Worm (Caenorhabditis elegans) whole organism, L4 larva: ENCODE results near the gene F42C5.9.

ENCODE experiments used
- F10B5.3 ChIP-seq: sonication (generic microtip); optimal IDR thresholded peaks from 2 replicates; lab custom pipeline; 2016; ENCODE audit warnings: mild to moderate bottlenecking, missing genetic modification characterization, missing compliant biosample characterization
- F26F4.8 ChIP-seq: fragments of 200-800 bp; sonication (Bioruptor generic); conservative IDR thresholded peaks from 2 replicates; pipeline ENCODE4 v1.3.6; 2022; ENCODE audit warnings: missing genetic modification characterization, missing compliant biosample characterization
- F37D6.2 ChIP-seq: sonication (generic microtip); optimal IDR thresholded peaks from 2 replicates; lab custom pipeline; 2016; ENCODE audit warnings: mild to moderate bottlenecking, missing genetic modification characterization, missing compliant biosample characterization
- T20F7.1 ChIP-seq: fragments of 200-800 bp; sonication (Bioruptor generic); optimal IDR thresholded peaks from 2 replicates; lab custom pipeline; 2018; ENCODE audit warnings: mild to moderate bottlenecking, missing genetic modification characterization, missing compliant biosample characterization
- Y105C5A.15 ChIP-seq: fragments of 200-800 bp; sonication (Bioruptor generic); IDR thresholded peaks from 2 replicates; pipeline ENCODE4 v1.3.6; 2022; ENCODE audit warnings: missing genetic modification characterization, missing compliant biosample characterization
- Y48G9A.11 ChIP-seq: fragments of 200-800 bp; sonication (Bioruptor generic); IDR thresholded peaks from 2 replicates; pipeline ENCODE4 v1.3.6; 2022; ENCODE audit warnings: missing genetic modification reagents, missing genetic modification characterization, missing compliant biosample characterization
- Y75B8A.6 ChIP-seq: fragments of 200-800 bp; sonication (Bioruptor generic); IDR thresholded peaks from 2 replicates; pipeline ENCODE4 v1.3.6; 2022; ENCODE audit warnings: missing genetic modification reagents, missing genetic modification characterization, missing compliant biosample characterization
- ZK337.2 ChIP-seq: fragments of 200-800 bp; sonication (Bioruptor generic); IDR thresholded peaks from 2 replicates; pipeline ENCODE4 v1.3.6; 2022; ENCODE audit warnings: missing genetic modification reagents, missing genetic modification characterization, missing compliant biosample characterization
- aha-1 ChIP-seq: fragments of 150-350 bp; peaks from one replicate; lab custom pipeline; 2014; ENCODE audit warnings: missing biosample characterization, missing genetic modification characterization
- ama-1 ChIP-seq: fragments of 150-350 bp; optimal IDR thresholded peaks from 2 replicates; lab custom pipeline; 2014; ENCODE audit warnings: inconsistent platforms, mixed read lengths
- ceh-32 ChIP-seq: sonication (generic microtip); optimal IDR thresholded peaks from 2 replicates; lab custom pipeline; 2016; ENCODE audit warnings: mild to moderate bottlenecking, missing genetic modification characterization, missing compliant biosample characterization; ENCODE audit not compliant: poor library complexity
- ceh-44 ChIP-seq: fragments of 200-800 bp; sonication (Bioruptor generic); IDR thresholded peaks from 2 replicates; pipeline ENCODE4 v1.3.6; 2022; ENCODE audit warnings: missing genetic modification reagents, missing genetic modification characterization, missing compliant biosample characterization
- daf-16 ChIP-seq, 3 experiments: sonication (generic microtip); optimal IDR thresholded peaks; 2 replicates each; lab custom pipeline; 2016 to 2017; ENCODE audit warnings: missing genetic modification characterization in 3 of 3, missing genetic modification reagents in 3 of 3, mild to moderate bottlenecking in 2 of 3, missing compliant biosample characterization in 2 of 3, missing biosample characterization in 1 of 3, moderate library complexity in 1 of 3
- dmd-8 ChIP-seq: fragments of 200-800 bp; sonication (Bioruptor generic); IDR thresholded peaks from 2 replicates; pipeline ENCODE4 v1.3.6; 2022; ENCODE audit warnings: missing genetic modification characterization, missing compliant biosample characterization
- dmd-9 ChIP-seq: fragments of 200-800 bp; sonication (Bioruptor generic); IDR thresholded peaks from 2 replicates; pipeline ENCODE4 v1.3.6; 2022; ENCODE audit warnings: missing genetic modification reagents, missing genetic modification characterization, missing compliant biosample characterization
- egl-43 ChIP-seq: fragments of 200-800 bp; sonication (Bioruptor generic); IDR thresholded peaks from 2 replicates; pipeline ENCODE4 v1.3.6; 2022; ENCODE audit warnings: missing genetic modification reagents, missing genetic modification characterization, missing compliant biosample characterization
- fos-1 ChIP-seq: fragments of 150-350 bp; optimal IDR thresholded peaks from 2 replicates; lab custom pipeline; 2014; ENCODE audit warnings: missing biosample characterization, missing genetic modification characterization
- gei-8 ChIP-seq: fragments of 200-800 bp; sonication (Bioruptor generic); optimal IDR thresholded peaks from 2 replicates; lab custom pipeline; 2018; ENCODE audit warnings: mild to moderate bottlenecking, missing genetic modification characterization, missing compliant biosample characterization
- jun-1 ChIP-seq: fragments of 150-350 bp; optimal IDR thresholded peaks from 2 replicates; lab custom pipeline; 2014; ENCODE audit warnings: missing biosample characterization, missing genetic modification reagents, missing genetic modification characterization
- mdl-1 ChIP-seq, 2 experiments: fragments of 150-350 bp in 1 of 2; sonication (generic microtip) in 1 of 2; optimal IDR thresholded peaks; 2 replicates each; lab custom pipeline; 2014 to 2017; ENCODE audit warnings: missing biosample characterization in 2 of 2, missing genetic modification characterization in 2 of 2
- mep-1 ChIP-seq: fragments of 150-350 bp; sonication (generic microtip); optimal IDR thresholded peaks from 3 replicates; lab custom pipeline; 2014; ENCODE audit warnings: missing biosample characterization, missing genetic modification characterization
- mes-2 ChIP-seq: sonication (generic microtip); optimal IDR thresholded peaks from 2 replicates; lab custom pipeline; 2016; ENCODE audit warnings: missing genotype, mild to moderate bottlenecking, missing genetic modification characterization, missing compliant biosample characterization; ENCODE audit not compliant: poor library complexity, severe bottlenecking
- mxl-2 ChIP-seq: fragments of 200-800 bp; sonication (Bioruptor generic); conservative IDR thresholded peaks from 2 replicates; pipeline ENCODE4 v1.3.6; 2022; ENCODE audit warnings: missing genetic modification reagents, missing genetic modification characterization, missing compliant biosample characterization
- mxl-3 ChIP-seq: fragments of 200-800 bp; sonication (Bioruptor generic); optimal IDR thresholded peaks from 2 replicates; lab custom pipeline; 2018; ENCODE audit warnings: mild to moderate bottlenecking, missing genetic modification characterization, missing compliant biosample characterization
- nhr-25 ChIP-seq: sonication (generic microtip); optimal IDR thresholded peaks from 2 replicates; lab custom pipeline; 2017; ENCODE audit warnings: missing genetic modification characterization, mild to moderate bottlenecking, missing compliant biosample characterization, antibody characterized with exemption, moderate library complexity, borderline replicate concordance; ENCODE audit not compliant: insufficient read depth
- nhr-28 ChIP-seq: fragments of 150-350 bp; optimal IDR thresholded peaks from 2 replicates; lab custom pipeline; 2014; ENCODE audit warnings: missing biosample characterization, missing genetic modification characterization
- nhr-6 ChIP-seq: fragments of 150-350 bp; optimal IDR thresholded peaks from 2 replicates; lab custom pipeline; 2014; ENCODE audit warnings: missing biosample characterization, missing genetic modification characterization
- nhr-76 ChIP-seq: fragments of 150-350 bp; optimal IDR thresholded peaks from 2 replicates; lab custom pipeline; 2014; ENCODE audit warnings: missing biosample characterization, missing genetic modification characterization
- nhr-77 ChIP-seq: fragments of 150-350 bp; optimal IDR thresholded peaks from 2 replicates; lab custom pipeline; 2014; ENCODE audit warnings: missing biosample characterization, missing genetic modification characterization
- saeg-2 ChIP-seq: fragments of 200-800 bp; sonication (Bioruptor generic); IDR thresholded peaks from 2 replicates; pipeline ENCODE4 v1.3.6; 2022; ENCODE audit warnings: missing genetic modification reagents, missing genetic modification characterization, missing compliant biosample characterization
- sdz-12 ChIP-seq: fragments of 200-800 bp; sonication (Bioruptor generic); optimal IDR thresholded peaks from 2 replicates; lab custom pipeline; 2018; ENCODE audit warnings: mild to moderate bottlenecking, missing genetic modification characterization, missing compliant biosample characterization
- set-16 ChIP-seq: fragments of 200-800 bp; sonication (Bioruptor generic); IDR thresholded peaks from 2 replicates; pipeline ENCODE4 v1.3.6; 2022; ENCODE audit warnings: missing genetic modification reagents, missing genetic modification characterization, missing compliant biosample characterization
- snpc-4 ChIP-seq: fragments of 150-350 bp; optimal IDR thresholded peaks from 2 replicates; lab custom pipeline; 2014; ENCODE audit warnings: missing biosample characterization, missing genetic modification characterization
- unc-130 ChIP-seq: sonication (generic microtip); optimal IDR thresholded peaks from 2 replicates; lab custom pipeline; 2016; ENCODE audit warnings: missing genetic modification reagents, missing genetic modification characterization, missing compliant biosample characterization
- unc-39 ChIP-seq: sonication (generic microtip); optimal IDR thresholded peaks from 2 replicates; lab custom pipeline; 2017; ENCODE audit warnings: missing biosample characterization, missing genetic modification characterization
- zip-2 ChIP-seq: fragments of 150-350 bp; optimal IDR thresholded peaks from 2 replicates; lab custom pipeline; 2014; ENCODE audit warnings: missing biosample characterization, missing genetic modification characterization

Gene F42C5.9

ce11 chrIV:7310410-7310809 is 6.5 kb downstream of the F42C5.9 start, which contains the start of gene grl-4:
Gene grl-4 (minus strand): TSS chrIV:7310760.
- TF ChIP-seq dmd-9 (GFP tag; lab: Robert Waterston, UW) (no peak), ceh-44 (GFP tag; lab: Robert Waterston, UW) (no peak), ceh-32 (tag; lab: Kevin White, UChicago) (no peak), gei-8 (GFP tag; lab: Kevin White, UChicago) (no peak), saeg-2 (GFP tag; lab: Robert Waterston, UW) (0 out of 2 replicates have a peak, but pooled peaks have one; percentile 35), Y105C5A.15 (GFP tag; lab: Robert Waterston, UW) (no peak), mdl-1 (tag; optimal IDR thresholded peaks at IDR 0.05; lab: Kevin White, UChicago) (no peak), mxl-2 (no peak), daf-16 (GFP tag; optimal IDR thresholded peaks at IDR 0.05; lab: Kevin White, UChicago) (no peak), daf-16 (tag; optimal IDR thresholded peaks at IDR 0.05; lab: Kevin White, UChicago) (no peak), snpc-4 (tag; lab: Kevin White, UChicago) (no peak), dmd-8 (GFP tag; lab: Robert Waterston, UW) (no peak), nhr-77 (tag; lab: Kevin White, UChicago) (no peak), Y48G9A.11 (no peak), F37D6.2 (no peak), unc-39 (no peak), aha-1 (tag; lab: Kevin White, UChicago) (no peak), nhr-6 (tag; lab: Kevin White, UChicago) (no peak), set-16 (GFP tag; lab: Robert Waterston, UW) (peak; percentile 81; the same call in 1 of the 2 replicates), unc-130 (no peak), egl-43 (GFP tag; lab: Robert Waterston, UW) (peak; percentile 55; the same call in 1 of the 2 replicates), F26F4.8 (GFP tag; lab: Robert Waterston, UW) (no peak)

ce11 chrIV:7309678-7310077 is 7.2 kb downstream of the F42C5.9 start:
- TF ChIP-seq mes-2 = no peak
- TF ChIP-seq nhr-25 (tag; lab: Kevin White, UChicago) = no peak
- TF ChIP-seq mep-1 (tag; lab: Kevin White, UChicago) = no peak
- peak; percentile 30 for TF ChIP-seq ama-1 (lab: Kevin White, UChicago)
- no peak for TF ChIP-seq Y75B8A.6
- TF ChIP-seq nhr-76 (tag; lab: Kevin White, UChicago) = no peak
- TF ChIP-seq nhr-28 = peak; percentile 12
- TF ChIP-seq jun-1 (tag; lab: Kevin White, UChicago) = no peak

- TF ChIP-seq sdz-12 (GFP tag; lab: Kevin White, UChicago) (no peak), unc-130 (no peak), dmd-8 (GFP tag; lab: Robert Waterston, UW) (no peak), Y75B8A.6 (no peak), T20F7.1 (GFP tag; lab: Kevin White, UChicago) (no peak), fos-1 (tag; lab: Kevin White, UChicago) (no peak)
- TF ChIP-seq, all 104 proteins: peak for 0
Measured at ce11 chrIV:7308974-7309373, 7.9 kb downstream of the F42C5.9 start, which contains the start of gene F42C5.6. Gene F42C5.6 (minus strand): TSS chrIV:7309074.

- TF ChIP-seq F10B5.3 (tag; lab: Kevin White, UChicago) (no peak), Y75B8A.6 (no peak), ZK337.2 (GFP tag; lab: Robert Waterston, UW) (no peak), dmd-8 (GFP tag; lab: Robert Waterston, UW) (no peak), unc-39 (no peak), zip-2 (tag; lab: Kevin White, UChicago) (no peak), egl-43 (GFP tag; lab: Robert Waterston, UW) (no peak), mxl-3 (GFP tag; lab: Kevin White, UChicago) (no peak)
Measured at ce11 chrIV:7305325-7305724, 11.6 kb downstream of the F42C5.9 start, which contains the start of gene npr-27. Gene npr-27 (plus strand): TSS chrIV:7305625.
